Worm (Caenorhabditis elegans): ENCODE results near the gene grl-8.

grl-8 gene

ce11 chrV:6732995-6733394 is at the start of gene grl-8:
grl-8 (minus strand) TSS chrV:6733095.
- TF ChIP-seq nhr-237 (tag; optimal IDR thresholded peaks at IDR 0.05), result no peak
- no peak for TF ChIP-seq ztf-11 (tag; optimal IDR thresholded peaks at IDR 0.05)
- TF ChIP-seq tra-1 (GFP tag; IDR thresholded peaks at IDR 0.05), result no peak
- no peak for TF ChIP-seq nhr-48 (tag; optimal IDR thresholded peaks at IDR 0.05)
- no peak for TF ChIP-seq Y75B8A.6 (GFP tag; IDR thresholded peaks at IDR 0.05)
- no peak for TF ChIP-seq lin-29 (GFP tag; IDR thresholded peaks at IDR 0.05)

ce11 chrV:6782260-6782659 is 49.4 kb upstream of the grl-8 start:
- TF ChIP-seq daf-12 (tag; optimal IDR thresholded peaks at IDR 0.05), result no peak
- TF ChIP-seq php-3 (GFP tag; IDR thresholded peaks at IDR 0.05), result no peak
- TF ChIP-seq rbr-2 (tag; optimal IDR thresholded peaks at IDR 0.05), result no peak

- TF ChIP-seq aha-1 (tag), result peak; percentile 34
- no peak for TF ChIP-seq gei-8 (GFP tag; optimal IDR thresholded peaks at IDR 0.05)
These were observed 47.8 kb upstream of the grl-8 start for ce11 chrV:6780676-6781075.

ce11 chrV:6780166-6780565 is 47.3 kb upstream of the grl-8 start, which contains the start of gene ZC404.15:
ZC404.15 (plus strand) TSS chrV:6780466.
- TF ChIP-seq lin-29 (GFP tag; IDR thresholded peaks at IDR 0.05), result no peak
- no peak for TF ChIP-seq attf-4 (tag; optimal IDR thresholded peaks at IDR 0.05)
- peak; percentile 47 for TF ChIP-seq aha-1 (tag)
- TF ChIP-seq Y105C5A.15 (GFP tag; IDR thresholded peaks at IDR 0.05), result no peak

ce11 chrV:6778457-6778856 is 45.6 kb upstream of the grl-8 start:
- TF ChIP-seq nhr-10 (tag; optimal IDR thresholded peaks at IDR 0.05) (no peak), nhr-111 (GFP tag; optimal IDR thresholded peaks at IDR 0.05) (no peak), spr-1 (tag; optimal IDR thresholded peaks at IDR 0.05) (no peak), unc-130 (GFP tag; optimal IDR thresholded peaks at IDR 0.05) (no peak), zfp-2 (tag; optimal IDR thresholded peaks at IDR 0.05) (no peak), Y48G9A.11 (GFP tag; IDR thresholded peaks at IDR 0.05) (no peak), zip-2 (tag; optimal IDR thresholded peaks at IDR 0.05) (no peak), mxl-2 (GFP tag; conservative IDR thresholded peaks at IDR 0.05) (no peak), Y75B8A.6 (GFP tag; IDR thresholded peaks at IDR 0.05) (no peak), jun-1 (tag; optimal IDR thresholded peaks at IDR 0.05) (no peak), fkh-10 (GFP tag; optimal IDR thresholded peaks at IDR 0.05) (no peak), ceh-44 (GFP tag; IDR thresholded peaks at IDR 0.05) (no peak), cey-2 (tag; optimal IDR thresholded peaks at IDR 0.05; ENCODE audit: borderline replicate concordance, insufficient read depth) (no peak), madf-5 (GFP tag; IDR thresholded peaks at IDR 0.05) (no peak), nhr-25 (tag; optimal IDR thresholded peaks at IDR 0.05; ENCODE audit: borderline replicate concordance, insufficient read depth) (no peak), fos-1 (tag; optimal IDR thresholded peaks at IDR 0.05) (no peak), snpc-4 (tag; optimal IDR thresholded peaks at IDR 0.05) (no peak), Y105C5A.15 (GFP tag; IDR thresholded peaks at IDR 0.05) (no peak), lsy-2 (tag; optimal IDR thresholded peaks at IDR 0.05) (no peak), unc-62 (GFP tag; optimal IDR thresholded peaks at IDR 0.05 in 1 of 2) (no peak), unc-62 (tag; optimal IDR thresholded peaks at IDR 0.05) (no peak)

ce11 chrV:6775708-6776107 is 42.8 kb upstream of the grl-8 start, which contains the start of gene srh-28:
srh-28 (minus strand) TSS chrV:6775808.
- TF ChIP-seq F10B5.3 (tag; optimal IDR thresholded peaks at IDR 0.05) (no peak), unc-62 (GFP tag; optimal IDR thresholded peaks at IDR 0.05 in 1 of 2) (peak in 1 of 2 experiments; percentile 22), unc-62 (tag; optimal IDR thresholded peaks at IDR 0.05) (no peak), dve-1 (tag; optimal IDR thresholded peaks at IDR 0.05; ENCODE audit: insufficient read depth) (no peak)
